Worm (Caenorhabditis elegans) whole organism, L2 larva: ENCODE data around the gene Y39G8B.9.

Experiments
- C34F6.9 ChIP-seq: fragments of 150-350 bp; optimal IDR thresholded peaks from 2 replicates; lab custom pipeline; 2014; ENCODE audit warnings: missing biosample characterization, missing genetic modification characterization
- F13H6.1 ChIP-seq: sonication (generic microtip); optimal IDR thresholded peaks from 2 replicates; lab custom pipeline; 2016; ENCODE audit warnings: missing genetic modification characterization, missing compliant biosample characterization
- R02D3.7 ChIP-seq: fragments of 150-350 bp; optimal IDR thresholded peaks from 2 replicates; lab custom pipeline; 2014; ENCODE audit warnings: missing biosample characterization, missing genetic modification characterization
- Y55F3AM.14 ChIP-seq: fragments of 200-800 bp; sonication (Bioruptor generic); optimal IDR thresholded peaks from 2 replicates; lab custom pipeline; 2018; ENCODE audit warnings: mild to moderate bottlenecking, missing genetic modification characterization, missing compliant biosample characterization
- ZK546.5 ChIP-seq: sonication (generic microtip); optimal IDR thresholded peaks from 2 replicates; lab custom pipeline; 2017; ENCODE audit warnings: missing biosample characterization, missing genetic modification characterization
- aly-2 ChIP-seq: fragments of 150-350 bp; optimal IDR thresholded peaks from 2 replicates; lab custom pipeline; 2014; ENCODE audit warnings: missing biosample characterization, missing genetic modification characterization
- ama-1 ChIP-seq: fragments of 150-350 bp; optimal IDR thresholded peaks from 2 replicates; lab custom pipeline; 2018; ENCODE audit warnings: inconsistent platforms
- ceh-16 ChIP-seq: fragments of 150-350 bp; optimal IDR thresholded peaks from 2 replicates; lab custom pipeline; 2014; ENCODE audit warnings: missing biosample characterization, missing genetic modification characterization
- ceh-82 ChIP-seq: fragments of 150-350 bp; optimal IDR thresholded peaks from 2 replicates; lab custom pipeline; 2014; ENCODE audit warnings: missing biosample characterization, missing genetic modification characterization
- crh-2 ChIP-seq: sonication (generic microtip); optimal IDR thresholded peaks from 2 replicates; lab custom pipeline; 2017; ENCODE audit warnings: missing biosample characterization, missing genetic modification characterization
- dmd-4 ChIP-seq: sonication (generic microtip); optimal IDR thresholded peaks from 2 replicates; lab custom pipeline; 2017; ENCODE audit warnings: missing biosample characterization, missing genetic modification characterization
- elt-1 ChIP-seq: fragments of 150-350 bp; optimal IDR thresholded peaks from 2 replicates; lab custom pipeline; 2014; ENCODE audit warnings: missing biosample characterization, missing genetic modification characterization
- elt-3 ChIP-seq: sonication (generic microtip); optimal IDR thresholded peaks from 2 replicates; lab custom pipeline; 2017; ENCODE audit warnings: missing biosample characterization, missing genetic modification characterization
- fos-1 ChIP-seq: fragments of 150-350 bp; optimal IDR thresholded peaks from 2 replicates; lab custom pipeline; 2014; ENCODE audit warnings: missing biosample characterization, missing genetic modification characterization
- gmeb-1 ChIP-seq: fragments of 150-350 bp; optimal IDR thresholded peaks from 2 replicates; lab custom pipeline; 2014; ENCODE audit warnings: missing biosample characterization, missing genetic modification characterization
- lin-11 ChIP-seq: fragments of 150-350 bp; sonication (generic microtip); optimal IDR thresholded peaks from 2 replicates; lab custom pipeline; 2014; ENCODE audit warnings: missing biosample characterization, missing genetic modification characterization, inconsistent platforms, mixed read lengths
- lin-13 ChIP-seq: fragments of 150-350 bp; optimal IDR thresholded peaks from 2 replicates; lab custom pipeline; 2014; ENCODE audit warnings: missing biosample characterization, missing genetic modification reagents, missing genetic modification characterization
- lsy-2 ChIP-seq, 2 experiments: fragments of 150-350 bp in 1 of 2; sonication (generic microtip) in 1 of 2; optimal IDR thresholded peaks; 2 replicates each; lab custom pipeline; 2014 to 2017; ENCODE audit warnings: missing biosample characterization in 2 of 2, missing genetic modification characterization in 2 of 2
- mab-5 ChIP-seq: fragments of 150-350 bp; optimal IDR thresholded peaks from 2 replicates; lab custom pipeline; 2014; ENCODE audit warnings: missing biosample characterization, missing genetic modification characterization
- mbf-1 ChIP-seq: sonication (generic microtip); optimal IDR thresholded peaks from 2 replicates; lab custom pipeline; 2017; ENCODE audit warnings: missing biosample characterization, missing genetic modification characterization
- nhr-10 ChIP-seq: sonication (generic microtip); optimal IDR thresholded peaks from 2 replicates; lab custom pipeline; 2017; ENCODE audit warnings: missing biosample characterization, missing genetic modification characterization
- nhr-11 ChIP-seq: fragments of 150-350 bp; optimal IDR thresholded peaks from 2 replicates; lab custom pipeline; 2014; ENCODE audit warnings: missing biosample characterization, missing genetic modification characterization
- nhr-129 ChIP-seq: fragments of 150-350 bp; optimal IDR thresholded peaks from 2 replicates; lab custom pipeline; 2014; ENCODE audit warnings: missing biosample characterization, missing genetic modification characterization
- nhr-21 ChIP-seq: fragments of 150-350 bp; optimal IDR thresholded peaks from 2 replicates; lab custom pipeline; 2014; ENCODE audit warnings: missing biosample characterization, missing genetic modification characterization
- nhr-23 ChIP-seq: fragments of 150-350 bp; optimal IDR thresholded peaks from 2 replicates; lab custom pipeline; 2014; ENCODE audit warnings: missing biosample characterization, missing genetic modification reagents, missing genetic modification characterization
- nhr-237 ChIP-seq: fragments of 150-350 bp; optimal IDR thresholded peaks from 2 replicates; lab custom pipeline; 2014; ENCODE audit warnings: missing biosample characterization, missing genetic modification characterization
- nhr-25 ChIP-seq: fragments of 150-350 bp; sonication (generic microtip); optimal IDR thresholded peaks from 3 replicates; lab custom pipeline; 2014; ENCODE audit warnings: missing biosample characterization, missing genetic modification characterization
- nhr-77 ChIP-seq: fragments of 150-350 bp; optimal IDR thresholded peaks from 2 replicates; lab custom pipeline; 2014; ENCODE audit warnings: missing biosample characterization, missing genetic modification characterization
- sem-4 ChIP-seq: fragments of 150-350 bp; optimal IDR thresholded peaks from 2 replicates; lab custom pipeline; 2014; ENCODE audit warnings: missing biosample characterization, missing genetic modification reagents, missing genetic modification characterization
- skn-1 ChIP-seq: sonication (generic microtip); optimal IDR thresholded peaks from 2 replicates; lab custom pipeline; 2017; ENCODE audit warnings: missing biosample characterization, missing genetic modification characterization
- sma-3 ChIP-seq: sonication (generic microtip); optimal IDR thresholded peaks from 2 replicates; lab custom pipeline; 2016; ENCODE audit warnings: missing genetic modification reagents, missing genetic modification characterization, missing compliant biosample characterization
- sma-9 ChIP-seq, 2 experiments: fragments of 150-350 bp in 1 of 2; sonication (generic microtip) in 1 of 2; optimal IDR thresholded peaks; 2 replicates each; lab custom pipeline; 2014 to 2016; ENCODE audit warnings: missing genetic modification characterization in 2 of 2, mild to moderate bottlenecking in 1 of 2, missing biosample characterization in 1 of 2, missing compliant biosample characterization in 1 of 2, missing genetic modification reagents in 1 of 2, moderate library complexity in 1 of 2
- snpc-4 ChIP-seq: fragments of 150-350 bp; optimal IDR thresholded peaks from 2 replicates; lab custom pipeline; 2014; ENCODE audit warnings: missing biosample characterization, missing genetic modification characterization
- unc-55 ChIP-seq: fragments of 150-350 bp; sonication (generic microtip); optimal IDR thresholded peaks from 3 replicates; lab custom pipeline; 2014; ENCODE audit warnings: missing biosample characterization, missing genetic modification reagents, missing genetic modification characterization
- unc-62 ChIP-seq: fragments of 150-350 bp; optimal IDR thresholded peaks from 2 replicates; lab custom pipeline; 2014; ENCODE audit warnings: missing biosample characterization, missing genetic modification reagents, missing genetic modification characterization
- zag-1 ChIP-seq: fragments of 150-350 bp; optimal IDR thresholded peaks from 2 replicates; lab custom pipeline; 2014; ENCODE audit warnings: missing biosample characterization, missing genetic modification characterization
- ztf-1 ChIP-seq: fragments of 200-800 bp; sonication (Bioruptor generic); conservative IDR thresholded peaks from 2 replicates; pipeline ENCODE4 v1.3.6; 2022; ENCODE audit warnings: missing genetic modification characterization, missing compliant biosample characterization
- ztf-11 ChIP-seq: sonication (generic microtip); optimal IDR thresholded peaks from 2 replicates; lab custom pipeline; 2017; ENCODE audit warnings: missing biosample characterization, missing genetic modification characterization

The Y39G8B.9 gene

ce11 chrII:13939531-13939930, 41.6 kb upstream of the Y39G8B.9 start, which contains the start of gene W07G1.1:
TSS of gene W07G1.1 (minus strand) at chrII:13939631.
- TF ChIP-seq fos-1 (tag; lab: Kevin White, UChicago) (no peak), nhr-77 (no peak), gmeb-1 (tag; lab: Kevin White, UChicago) (no peak), Y55F3AM.14 (GFP tag; lab: Kevin White, UChicago) (no peak), mbf-1 (tag; lab: Kevin White, UChicago) (no peak), nhr-23 (no peak), dmd-4 (tag; lab: Kevin White, UChicago) (no peak), unc-62 (GFP tag; lab: Kevin White, UChicago) (no peak), sma-9 (GFP tag; optimal IDR thresholded peaks at IDR 0.05; lab: Kevin White, UChicago) (no peak), sma-9 (tag; optimal IDR thresholded peaks at IDR 0.05; lab: Kevin White, UChicago) (no peak), ztf-11 (no peak)
- TF ChIP-seq, all 48 proteins: peak for 0

DNA sequence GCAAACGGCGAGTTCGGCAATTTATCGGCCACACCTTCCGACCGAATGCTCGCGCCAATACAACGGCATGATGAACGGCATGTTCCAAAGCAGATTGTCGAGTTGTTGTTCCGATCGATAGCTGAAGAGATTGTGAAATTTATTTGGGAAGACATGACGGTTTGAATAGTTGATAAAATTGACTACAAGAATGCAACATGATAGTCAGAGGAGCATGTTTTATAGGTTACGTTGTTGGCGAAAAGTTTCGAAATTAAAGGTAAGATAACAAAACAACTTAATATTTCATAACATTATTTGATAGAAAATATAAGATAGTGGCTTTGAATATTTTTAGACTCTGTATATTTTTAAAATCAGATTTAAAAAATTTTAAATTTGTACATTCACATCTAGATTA, 35.6 kb upstream of the Y39G8B.9 start:
- TF ChIP-seq fos-1 (tag; lab: Kevin White, UChicago) (peak; percentile 3), mab-5 (tag; lab: Kevin White, UChicago) (no peak)
- TF ChIP-seq, all 48 proteins: peak for 1

ce11 chrII:13949290-13949689, 31.9 kb upstream of the Y39G8B.9 start, which contains the start of gene sre-44:
TSS of gene sre-44 (plus strand) at chrII:13949590.
- TF ChIP-seq unc-55 (GFP tag; lab: Kevin White, UChicago) = no peak
- TF ChIP-seq zag-1 (tag; lab: Kevin White, UChicago) = no peak
- no peak for TF ChIP-seq sma-3 (GFP tag; lab: Kevin White, UChicago)
- no peak for TF ChIP-seq lsy-2 (tag; optimal IDR thresholded peaks at IDR 0.05; lab: Kevin White, UChicago)
- no peak for TF ChIP-seq ztf-11
- no peak for TF ChIP-seq F13H6.1 (tag; lab: Kevin White, UChicago)
- no peak for TF ChIP-seq ama-1
- TF ChIP-seq lin-11 = no peak
- TF ChIP-seq nhr-11 = no peak
- TF ChIP-seq nhr-129 = no peak
- TF ChIP-seq dmd-4 (tag; lab: Kevin White, UChicago) = no peak
- TF ChIP-seq lin-13 = no peak
- no peak for TF ChIP-seq nhr-237 (tag; lab: Kevin White, UChicago)
- TF ChIP-seq elt-1 (tag; lab: Kevin White, UChicago) = no peak
- no peak for TF ChIP-seq gmeb-1 (tag; lab: Kevin White, UChicago)
- no peak for TF ChIP-seq ztf-1 (GFP tag; lab: Robert Waterston, UW)
- TF ChIP-seq, all 48 proteins: peak for 0

DNA sequence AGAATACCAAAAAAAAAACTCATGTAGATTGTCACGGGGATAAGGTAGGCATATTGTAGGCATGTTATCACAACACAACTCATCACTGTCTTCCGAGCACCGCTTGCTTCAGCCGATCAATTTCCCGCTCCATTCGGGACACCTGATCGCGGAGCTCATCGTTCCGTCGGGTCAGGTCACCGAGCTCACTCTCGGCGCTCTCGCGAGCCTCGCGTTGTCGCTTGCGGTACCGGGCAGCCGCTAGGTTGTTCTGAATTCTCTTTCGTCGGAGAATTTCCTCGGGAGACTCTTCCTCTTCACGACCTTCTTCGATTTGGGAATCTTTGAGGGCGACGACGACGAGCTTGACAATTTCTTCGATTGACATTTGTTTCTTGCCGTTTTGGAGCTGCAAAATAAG, 29.2 kb upstream of the Y39G8B.9 start:
- TF ChIP-seq ceh-82 (tag; lab: Kevin White, UChicago) (no peak), nhr-25 (tag; lab: Kevin White, UChicago) (no peak), elt-3 (tag; lab: Kevin White, UChicago) (no peak), aly-2 (no peak), unc-55 (GFP tag; lab: Kevin White, UChicago) (no peak), F13H6.1 (tag; lab: Kevin White, UChicago) (no peak), mab-5 (tag; lab: Kevin White, UChicago) (no peak), ama-1 (no peak), sma-3 (GFP tag; lab: Kevin White, UChicago) (no peak), sem-4 (tag; lab: Kevin White, UChicago) (no peak)

DNA sequence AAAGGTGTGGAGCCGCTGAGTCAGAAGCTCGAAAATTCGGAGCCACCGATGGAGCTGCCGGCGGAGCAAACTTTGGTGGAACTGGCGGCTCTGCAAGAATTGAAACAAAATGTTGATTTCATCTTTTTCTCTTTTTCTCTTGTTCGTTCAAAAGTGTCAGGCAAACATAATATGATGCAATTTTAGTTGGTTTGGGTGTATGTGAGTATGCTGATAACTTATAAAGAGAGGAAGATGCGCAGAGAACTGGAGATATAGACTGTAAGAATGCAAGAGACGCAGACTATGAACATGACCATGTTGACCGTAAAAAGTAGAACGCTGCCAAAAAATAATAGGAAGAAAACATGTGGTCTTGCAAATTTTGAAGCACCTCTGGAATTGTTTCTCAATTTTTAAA, 27.1 kb upstream of the Y39G8B.9 start:
- TF ChIP-seq nhr-25 (tag; lab: Kevin White, UChicago) (peak; percentile 54), nhr-21 (tag; lab: Kevin White, UChicago) (no peak), gmeb-1 (tag; lab: Kevin White, UChicago) (peak; percentile 48), sma-9 (GFP tag; optimal IDR thresholded peaks at IDR 0.05; lab: Kevin White, UChicago) (peak; percentile 74), sma-9 (tag; optimal IDR thresholded peaks at IDR 0.05; lab: Kevin White, UChicago) (no peak), nhr-11 (no peak), snpc-4 (tag; lab: Kevin White, UChicago) (no peak), zag-1 (tag; lab: Kevin White, UChicago) (no peak), F13H6.1 (tag; lab: Kevin White, UChicago) (peak; percentile 29), elt-3 (tag; lab: Kevin White, UChicago) (no peak), ZK546.5 (tag; lab: Kevin White, UChicago) (no peak), R02D3.7 (tag; lab: Kevin White, UChicago) (no peak), Y55F3AM.14 (GFP tag; lab: Kevin White, UChicago) (no peak), nhr-10 (tag; lab: Kevin White, UChicago) (no peak), nhr-129 (peak; percentile 100), skn-1 (tag; lab: Kevin White, UChicago) (no peak), ceh-16 (no peak), C34F6.9 (tag; lab: Kevin White, UChicago) (peak; percentile 27), crh-2 (peak; percentile 79), ceh-82 (tag; lab: Kevin White, UChicago) (no peak), sma-3 (GFP tag; lab: Kevin White, UChicago) (peak; percentile 62), fos-1 (tag; lab: Kevin White, UChicago) (peak; percentile 78), lsy-2 (tag; optimal IDR thresholded peaks at IDR 0.05; lab: Kevin White, UChicago) (peak in 1 of 2 experiments; percentile 57)
